Worm (Caenorhabditis elegans) whole organism, young adult: Measurements from ENCODE around the gene C16A3.6.

ENCODE experiments used
- C17E4.6 ChIP-seq: fragments of 200-800 bp; sonication (Bioruptor generic); IDR thresholded peaks from 2 replicates; pipeline ENCODE4 v1.3.6; 2022; ENCODE audit warnings: missing genetic modification reagents, missing genetic modification characterization, missing compliant biosample characterization
- Y95B8A.8 ChIP-seq: fragments of 200-800 bp; sonication (Bioruptor generic); IDR thresholded peaks from 2 replicates; pipeline ENCODE4 v1.3.6; 2022; ENCODE audit warnings: missing genetic modification reagents, missing genetic modification characterization, missing compliant biosample characterization
- ama-1 ChIP-seq, 3 experiments: fragments of 150-350 bp in 1 of 3; sonication (generic microtip) in 2 of 3; optimal IDR thresholded peaks; 2 replicates each; lab custom pipeline; 2014 to 2018; ENCODE audit warnings: missing biosample characterization in 2 of 3, missing genetic modification characterization in 2 of 3, missing genetic modification reagents in 2 of 3
- ccch-3 ChIP-seq: fragments of 200-800 bp; sonication (Bioruptor generic); optimal IDR thresholded peaks from 2 replicates; lab custom pipeline; 2018; ENCODE audit warnings: mild to moderate bottlenecking, missing genetic modification characterization, missing compliant biosample characterization
- egrh-3 ChIP-seq: fragments of 200-800 bp; sonication (Bioruptor generic); IDR thresholded peaks from 2 replicates; pipeline ENCODE4 v1.3.6; 2022; ENCODE audit warnings: missing genetic modification reagents, missing genetic modification characterization, missing compliant biosample characterization
- mcd-1 ChIP-seq: fragments of 200-800 bp; sonication (Bioruptor generic); IDR thresholded peaks from 2 replicates; pipeline ENCODE4 v1.3.6; 2022; ENCODE audit warnings: missing genetic modification reagents, missing genetic modification characterization, missing compliant biosample characterization
- nhr-179 ChIP-seq: sonication (generic microtip); optimal IDR thresholded peaks from 2 replicates; lab custom pipeline; 2016; ENCODE audit warnings: mild to moderate bottlenecking, missing genetic modification characterization, missing compliant biosample characterization
- pha-4 ChIP-seq: fragments of 150-350 bp; sonication (generic microtip); optimal IDR thresholded peaks from 2 replicates; lab custom pipeline; 2014; ENCODE audit warnings: missing biosample characterization, missing genetic modification reagents, missing genetic modification characterization
- unc-62 ChIP-seq: fragments of 150-350 bp; optimal IDR thresholded peaks from 2 replicates; lab custom pipeline; 2014; ENCODE audit warnings: missing biosample characterization, missing genetic modification reagents, missing genetic modification characterization
- zfh-2 ChIP-seq: fragments of 200-800 bp; sonication (Bioruptor generic); conservative IDR thresholded peaks from 2 replicates; pipeline ENCODE4 v1.3.6; 2022; ENCODE audit warnings: missing genetic modification reagents, missing genetic modification characterization, missing compliant biosample characterization
- ztf-28 ChIP-seq: fragments of 200-800 bp; sonication (Bioruptor generic); IDR thresholded peaks from 2 replicates; pipeline ENCODE4 v1.3.6; 2022; ENCODE audit warnings: missing genetic modification reagents, missing genetic modification characterization, missing compliant biosample characterization

DNA sequence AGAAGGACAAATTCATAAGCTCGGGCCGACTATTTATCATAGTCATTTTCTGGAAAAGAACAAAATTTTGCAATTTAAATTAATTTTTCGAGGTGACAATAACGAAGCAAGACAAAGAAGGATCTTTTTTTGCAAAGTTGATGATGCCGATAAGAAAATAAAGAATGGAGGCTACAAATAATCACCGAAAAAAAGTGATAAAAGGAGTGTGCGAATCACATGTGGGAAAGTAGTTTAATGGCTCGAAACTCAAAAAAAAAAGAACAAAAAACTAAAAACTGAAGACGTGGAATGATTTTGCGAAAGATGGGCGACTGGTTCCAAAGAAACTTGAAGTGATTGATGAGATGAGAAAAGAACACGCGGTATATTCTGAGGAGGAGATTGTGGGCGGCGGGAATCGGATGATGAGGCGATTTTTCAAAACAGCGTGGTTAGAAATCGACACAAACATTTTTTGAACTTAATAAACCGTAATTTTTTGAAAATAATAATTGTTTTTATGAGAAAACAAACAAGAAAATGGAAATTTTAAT, 40.5 kb downstream of the C16A3.6 start, which contains the start of gene atgl-1:
- no peak for TF ChIP-seq unc-62 (GFP tag; lab: Kevin White, UChicago)
- no peak for TF ChIP-seq nhr-179 (tag; lab: Kevin White, UChicago)
- TF ChIP-seq mcd-1 (GFP tag; lab: Robert Waterston, UW), result no peak
- no peak for TF ChIP-seq Y95B8A.8
- no peak for TF ChIP-seq ztf-28 (GFP tag; lab: Robert Waterston, UW)
- no peak for TF ChIP-seq pha-4 (tag; lab: Kevin White, UChicago)
- no peak for TF ChIP-seq ama-1 (optimal IDR thresholded peaks at IDR 0.05; lab: Kevin White, UChicago)
- no peak for TF ChIP-seq ama-1 (GFP tag; optimal IDR thresholded peaks at IDR 0.05; lab: Kevin White, UChicago)
- no peak for TF ChIP-seq ccch-3 (GFP tag; lab: Kevin White, UChicago)
- no peak for TF ChIP-seq zfh-2 (GFP tag; lab: Robert Waterston, UW)
- TF ChIP-seq C17E4.6 (GFP tag; lab: Robert Waterston, UW), result no peak
- no peak for TF ChIP-seq egrh-3 (GFP tag; lab: Robert Waterston, UW)
